Fruit fly (Drosophila melanogaster) whole organism, embryonic: Measurements from ENCODE around the gene hop.
A peak's percentile ranks its signal among the peaks of the same experiment; 100 is the strongest.

Experiments used
- Atf6 ChIP-seq: fragments of 200-800 bp; sonication (Bioruptor generic); IDR thresholded peaks from 2 replicates; pipeline ENCODE4 v1.3.6; 2022; ENCODE audit warnings: missing biosample characterization, missing genetic modification characterization
- CG11560 ChIP-seq: fragments of 200-800 bp; sonication (Bioruptor generic); IDR thresholded peaks from 3 replicates; pipeline ENCODE4 v1.3.6; 2022; ENCODE audit warnings: missing biosample characterization, missing genetic modification characterization
- CG11695 ChIP-seq: fragments of 200-800 bp; sonication (Bioruptor generic); IDR thresholded peaks from 3 replicates; pipeline ENCODE4 v1.3.6; 2022; ENCODE audit warnings: missing biosample characterization, missing genetic modification characterization
- CG12155 ChIP-seq: fragments of 200-800 bp; sonication (Bioruptor generic); optimal IDR thresholded peaks from 3 replicates; lab custom pipeline; 2016; ENCODE audit warnings: missing biosample characterization, missing genetic modification characterization
- CG12219 ChIP-seq: fragments of 200-800 bp; sonication (Bioruptor generic); optimal IDR thresholded peaks from 3 replicates; lab custom pipeline; 2018; ENCODE audit warnings: missing biosample characterization, mild to moderate bottlenecking, missing genetic modification characterization
- CG12659 ChIP-seq: fragments of 200-800 bp; sonication (Bioruptor generic); optimal IDR thresholded peaks from 3 replicates; lab custom pipeline; 2017; ENCODE audit warnings: mild to moderate bottlenecking, missing biosample characterization, missing genetic modification reagents, missing genetic modification characterization
- CG14014 ChIP-seq: fragments of 200-800 bp; sonication (Bioruptor generic); IDR thresholded peaks from 2 replicates; pipeline ENCODE4 v1.3.6; 2022; ENCODE audit warnings: missing biosample characterization, missing genetic modification characterization
- CG15269 ChIP-seq: fragments of 200-800 bp; sonication (Bioruptor generic); optimal IDR thresholded peaks from 2 replicates; lab custom pipeline; 2018; ENCODE audit warnings: missing biosample characterization, mild to moderate bottlenecking, missing genetic modification characterization, moderate library complexity
- CG16815 ChIP-seq: fragments of 200-800 bp; sonication (Bioruptor generic); optimal IDR thresholded peaks from 3 replicates; lab custom pipeline; 2017; ENCODE audit warnings: missing biosample characterization, mild to moderate bottlenecking, missing genetic modification characterization
- CG17359 ChIP-seq: fragments of 200-800 bp; sonication (Bioruptor generic); optimal IDR thresholded peaks from 3 replicates; lab custom pipeline; 2018; ENCODE audit warnings: missing biosample characterization, mild to moderate bottlenecking, missing genetic modification characterization, moderate library complexity
- CG2116 ChIP-seq: fragments of 200-800 bp; sonication (Bioruptor generic); optimal IDR thresholded peaks from 3 replicates; lab custom pipeline; 2018; ENCODE audit warnings: missing biosample characterization, mild to moderate bottlenecking, missing genetic modification characterization
- CG2129 ChIP-seq: fragments of 200-800 bp; sonication (Bioruptor generic); IDR thresholded peaks from 2 replicates; pipeline ENCODE4 v1.3.6; 2022; ENCODE audit warnings: missing biosample characterization, missing genetic modification characterization; ENCODE audit not compliant: partially characterized antibody
- CG2712 ChIP-seq: fragments of 200-800 bp; optimal IDR thresholded peaks from 3 replicates; lab custom pipeline; 2019; ENCODE audit warnings: missing biosample characterization, mild to moderate bottlenecking, missing genetic modification characterization, moderate library complexity
- CG7786 ChIP-seq: fragments of 200-800 bp; sonication (Bioruptor generic); optimal IDR thresholded peaks from 2 replicates; lab custom pipeline; 2016; ENCODE audit warnings: missing biosample characterization, missing genetic modification characterization
- CG7928 ChIP-seq: fragments of 200-800 bp; sonication (Bioruptor generic); optimal IDR thresholded peaks from 2 replicates; lab custom pipeline; 2017; ENCODE audit warnings: missing biosample characterization, mild to moderate bottlenecking, missing genetic modification characterization
- CG8089 ChIP-seq: fragments of 200-800 bp; sonication (Bioruptor generic); optimal IDR thresholded peaks from 3 replicates; lab custom pipeline; 2016; ENCODE audit warnings: missing biosample characterization, missing genetic modification characterization
- CrebB ChIP-seq: fragments of 200-800 bp; sonication (Bioruptor generic); optimal IDR thresholded peaks from 3 replicates; lab custom pipeline; 2018; ENCODE audit warnings: missing biosample characterization, mild to moderate bottlenecking, missing genetic modification characterization
- Dll ChIP-seq: fragments of 200-800 bp; sonication (Bioruptor generic); IDR thresholded peaks from 4 replicates; pipeline ENCODE4 v1.3.6; 2022; ENCODE audit warnings: missing biosample characterization, missing genetic modification characterization; ENCODE audit not compliant: partially characterized antibody
- Dref ChIP-seq: fragments of 200-800 bp; sonication (Bioruptor generic); IDR thresholded peaks from 2 replicates; pipeline ENCODE4 v1.3.6; 2022; ENCODE audit warnings: missing biosample characterization, missing genetic modification characterization
- E2f2 ChIP-seq: fragments of 200-800 bp; sonication (Bioruptor generic); IDR thresholded peaks from 2 replicates; pipeline ENCODE4 v1.3.6; 2022; ENCODE audit warnings: missing biosample characterization, missing genetic modification characterization
- Hr39 ChIP-seq: fragments of >200 bp; optimal IDR thresholded peaks from 2 replicates; lab custom pipeline; 2017
- Meics ChIP-seq: fragments of 200-800 bp; sonication (Bioruptor generic); optimal IDR thresholded peaks from 2 replicates; lab custom pipeline; 2017; ENCODE audit warnings: missing biosample characterization, mild to moderate bottlenecking, missing genetic modification characterization
- PHDP ChIP-seq: fragments of 200-800 bp; sonication (Bioruptor generic); optimal IDR thresholded peaks from 3 replicates; lab custom pipeline; 2018; ENCODE audit warnings: missing biosample characterization, mild to moderate bottlenecking, missing genetic modification characterization, moderate library complexity
- Poxn ChIP-seq: fragments of 200-800 bp; sonication (Bioruptor generic); IDR thresholded peaks from 2 replicates; pipeline ENCODE4 v1.3.6; 2022; ENCODE audit warnings: missing biosample characterization, missing genetic modification characterization
- Rx ChIP-seq: fragments of 200-800 bp; sonication (Bioruptor generic); IDR thresholded peaks from 2 replicates; pipeline ENCODE4 v1.3.6; 2022; ENCODE audit warnings: missing biosample characterization, missing genetic modification characterization
- Sin3A ChIP-seq: fragments of >200 bp; optimal IDR thresholded peaks from 2 replicates; lab custom pipeline; 2018
- ato ChIP-seq: fragments of 200-800 bp; sonication (Bioruptor generic); IDR thresholded peaks from 2 replicates; pipeline ENCODE4 v1.3.6; 2022; ENCODE audit warnings: missing biosample characterization, missing genetic modification characterization; ENCODE audit not compliant: partially characterized antibody
- bab2 ChIP-seq: fragments of 200-800 bp; sonication (Bioruptor generic); optimal IDR thresholded peaks from 2 replicates; lab custom pipeline; 2016; ENCODE audit warnings: missing biosample characterization, missing genetic modification characterization
- bcd ChIP-seq: fragments of 200-800 bp; sonication (Bioruptor generic); optimal IDR thresholded peaks from 2 replicates; lab custom pipeline; 2017; ENCODE audit warnings: missing biosample characterization, mild to moderate bottlenecking, missing genetic modification characterization
- bigmax ChIP-seq: fragments of 200-800 bp; sonication (Bioruptor generic); optimal IDR thresholded peaks from 2 replicates; lab custom pipeline; 2018; ENCODE audit warnings: missing biosample characterization, mild to moderate bottlenecking, missing genetic modification characterization
- dan ChIP-seq: fragments of 200-800 bp; sonication (Bioruptor generic); IDR thresholded peaks from 2 replicates; pipeline ENCODE4 v1.3.6; 2022; ENCODE audit warnings: missing biosample characterization, missing genetic modification characterization
- emc ChIP-seq: fragments of 200-800 bp; sonication (Bioruptor generic); optimal IDR thresholded peaks from 2 replicates; lab custom pipeline; 2016; ENCODE audit warnings: missing biosample characterization, missing genetic modification characterization
- en ChIP-seq: fragments of 200-800 bp; sonication (Bioruptor generic); optimal IDR thresholded peaks from 2 replicates; lab custom pipeline; 2016; ENCODE audit warnings: missing biosample characterization, missing genetic modification characterization
- esg ChIP-seq: fragments of 200-800 bp; sonication (Bioruptor generic); conservative IDR thresholded peaks from 2 replicates; pipeline ENCODE4 v1.3.6; 2022; ENCODE audit warnings: missing biosample characterization, missing genetic modification characterization
- hb ChIP-seq: fragments of 200-800 bp; sonication (Bioruptor generic); IDR thresholded peaks from 3 replicates; pipeline ENCODE4 v1.3.6; 2022; ENCODE audit warnings: missing biosample characterization, missing genetic modification characterization; ENCODE audit not compliant: partially characterized antibody
- jigr1 ChIP-seq: fragments of 200-800 bp; sonication (Bioruptor generic); IDR thresholded peaks from 3 replicates; pipeline ENCODE4 v1.3.6; 2022; ENCODE audit warnings: missing biosample characterization, missing genetic modification characterization
- kni ChIP-seq: fragments of 200-800 bp; sonication (Bioruptor generic); optimal IDR thresholded peaks from 3 replicates; lab custom pipeline; 2017; ENCODE audit warnings: mild to moderate bottlenecking, missing biosample characterization, missing genetic modification reagents, missing genetic modification characterization
- lilli ChIP-seq: fragments of 200-800 bp; sonication (Bioruptor generic); optimal IDR thresholded peaks from 3 replicates; lab custom pipeline; 2016; ENCODE audit warnings: missing biosample characterization, missing genetic modification characterization
- nmo ChIP-seq: fragments of 200-800 bp; sonication (Bioruptor generic); optimal IDR thresholded peaks from 2 replicates; lab custom pipeline; 2018; ENCODE audit warnings: missing biosample characterization, mild to moderate bottlenecking, missing genetic modification characterization, moderate library complexity
- nom ChIP-seq: fragments of 200-800 bp; sonication (Bioruptor generic); optimal IDR thresholded peaks from 2 replicates; lab custom pipeline; 2017; ENCODE audit warnings: missing biosample characterization, missing genetic modification characterization, mild to moderate bottlenecking, moderate library complexity, missing genetic modification reagents
- oc ChIP-seq: fragments of 200-800 bp; sonication (Bioruptor generic); optimal IDR thresholded peaks from 2 replicates; lab custom pipeline; 2018; ENCODE audit warnings: missing biosample characterization, mild to moderate bottlenecking, missing genetic modification characterization, moderate library complexity
- pb ChIP-seq: fragments of 200-800 bp; sonication (Bioruptor generic); optimal IDR thresholded peaks from 3 replicates; lab custom pipeline; 2016; ENCODE audit warnings: missing biosample characterization, missing genetic modification characterization
- sens-2 ChIP-seq: fragments of 200-800 bp; sonication (Bioruptor generic); IDR thresholded peaks from 2 replicates; pipeline ENCODE4 v1.3.6; 2022; ENCODE audit warnings: missing biosample characterization, missing genetic modification characterization
- shn ChIP-seq: fragments of 200-800 bp; sonication (Bioruptor generic); optimal IDR thresholded peaks from 3 replicates; lab custom pipeline; 2016; ENCODE audit warnings: missing biosample characterization, missing genetic modification characterization
- slou ChIP-seq: fragments of 200-800 bp; sonication (Bioruptor generic); optimal IDR thresholded peaks from 3 replicates; lab custom pipeline; 2016; ENCODE audit warnings: missing biosample characterization, missing genetic modification characterization
- tio ChIP-seq: fragments of 200-800 bp; sonication (Bioruptor generic); optimal IDR thresholded peaks from 2 replicates; lab custom pipeline; 2017; ENCODE audit warnings: missing biosample characterization, missing genetic modification characterization, inconsistent platforms
- tna ChIP-seq: fragments of 200-800 bp; sonication (Bioruptor generic); IDR thresholded peaks from 2 replicates; pipeline ENCODE4 v1.3.6; 2022; ENCODE audit warnings: missing biosample characterization, missing genetic modification characterization; ENCODE audit not compliant: partially characterized antibody
- vvl ChIP-seq: fragments of 200-800 bp; sonication (Bioruptor generic); IDR thresholded peaks from 2 replicates; pipeline ENCODE4 v1.3.6; 2022; ENCODE audit warnings: missing biosample characterization, missing genetic modification characterization
- wor ChIP-seq: fragments of 200-800 bp; sonication (Bioruptor generic); IDR thresholded peaks from 2 replicates; pipeline ENCODE4 v1.3.6; 2022; ENCODE audit warnings: missing biosample characterization, missing genetic modification characterization
- zf30C ChIP-seq: fragments of 200-800 bp; sonication (Bioruptor generic); optimal IDR thresholded peaks from 3 replicates; lab custom pipeline; 2018; ENCODE audit warnings: missing biosample characterization, mild to moderate bottlenecking, missing genetic modification characterization
- zfh1 ChIP-seq: fragments of 200-800 bp; sonication (Bioruptor generic); IDR thresholded peaks from 3 replicates; pipeline ENCODE4 v1.3.6; 2022; ENCODE audit warnings: missing biosample characterization, missing genetic modification characterization

Gene hop

dm6 chrX:11367783-11368509 is at the start of gene hop, which contains the start of gene Tim8 (continued):
- TF ChIP-seq tio (GFP tag; lab: Kevin White, UChicago) (no peak), CG12155 (no peak), emc (GFP tag; lab: Kevin White, UChicago) (no peak), oc (no peak), en (GFP tag; lab: Kevin White, UChicago) (no peak), Poxn (GFP tag; lab: Robert Waterston, UW) (no peak), sens-2 (no peak), PHDP (tag; lab: Kevin White, UChicago) (no peak), Sin3A (lab: Kevin White, UChicago) (peak; percentile 79), Meics (no peak), bab2 (GFP tag; lab: Kevin White, UChicago) (no peak), Dll (peak; percentile 87), tna (GFP tag; lab: Robert Waterston, UW) (peak; percentile 87), Hr39 (lab: Kevin White, UChicago) (no peak), wor (GFP tag; lab: Robert Waterston, UW) (no peak), jigr1 (GFP tag; lab: Robert Waterston, UW) (no peak), CG2712 (tag; lab: Kevin White, UChicago) (no peak), CrebB (tag; lab: Kevin White, UChicago) (no peak), zf30C (GFP tag; lab: Kevin White, UChicago) (no peak), CG16815 (GFP tag; lab: Kevin White, UChicago) (no peak), CG2116 (GFP tag; lab: Kevin White, UChicago) (peak; percentile 74), nom (GFP tag; lab: Kevin White, UChicago) (no peak), bigmax (GFP tag; lab: Kevin White, UChicago) (peak; percentile 94), lilli (GFP tag; lab: Kevin White, UChicago) (no peak), Dref (peak; percentile 94), kni (GFP tag; lab: Kevin White, UChicago) (no peak), CG12219 (GFP tag; lab: Kevin White, UChicago) (no peak), dan (GFP tag; lab: Robert Waterston, UW) (no peak), Atf6 (GFP tag; lab: Robert Waterston, UW) (no peak), CG17359 (tag; lab: Kevin White, UChicago) (no peak), CG7786 (GFP tag; lab: Kevin White, UChicago) (no peak), pb (GFP tag; lab: Kevin White, UChicago) (no peak), CG15269 (no peak), CG2129 (GFP tag; lab: Robert Waterston, UW) (peak; percentile 65), CG11560 (tag; lab: Robert Waterston, UW) (peak; percentile 98), CG12659 (peak; percentile 66), esg (GFP tag; lab: Robert Waterston, UW) (no peak), vvl (GFP tag; lab: Robert Waterston, UW) (no peak), bcd (GFP tag; lab: Kevin White, UChicago) (no peak), slou (GFP tag; lab: Kevin White, UChicago) (no peak), CG8089 (GFP tag; lab: Kevin White, UChicago) (no peak), CG14014 (no peak), hb (GFP tag; lab: Robert Waterston, UW) (peak; percentile 95), Rx (GFP tag; lab: Robert Waterston, UW) (no peak), CG11695 (GFP tag; lab: Robert Waterston, UW) (no peak), zfh1 (GFP tag; lab: Robert Waterston, UW) (no peak), shn (GFP tag; lab: Kevin White, UChicago) (no peak), E2f2 (GFP tag; lab: Robert Waterston, UW) (peak; percentile 52), nmo (GFP tag; lab: Kevin White, UChicago) (peak; percentile 24), ato (GFP tag; lab: Robert Waterston, UW) (peak; percentile 96), CG7928 (no peak)
